Fruit fly (Drosophila melanogaster): ENCODE data around the gene CG31286.

Gene CG31286

DNA sequence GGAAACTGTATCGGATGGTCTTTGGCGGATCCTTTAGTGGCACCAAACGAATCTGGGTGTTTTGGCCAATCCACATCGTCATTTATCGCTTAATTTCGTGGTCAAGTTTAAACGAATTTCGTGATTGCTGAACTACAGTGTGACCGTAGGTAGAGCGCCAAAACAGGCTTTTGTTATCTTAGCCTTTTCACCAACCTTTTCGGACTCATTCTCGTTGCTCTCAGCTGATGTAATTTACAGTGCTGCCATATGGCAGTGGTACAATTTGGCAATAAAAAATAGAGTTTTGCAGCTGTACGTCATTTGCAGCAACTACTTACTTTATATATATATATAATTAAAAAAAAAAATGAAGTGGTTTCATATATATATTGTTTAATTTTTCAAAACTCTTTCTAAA, 18.9 kb downstream of the CG31286 start, which contains the start of gene agt (continued):
- TF ChIP-seq Spps (tag; optimal IDR thresholded peaks at IDR 0.05) (no peak), inv (GFP tag; IDR thresholded peaks at IDR 0.05; ENCODE audit: partially characterized antibody) (no peak), CG9932 (GFP tag; IDR thresholded peaks at IDR 0.05) (0 out of 2 replicates have a peak, but pooled peaks have one; percentile 14), CG16813 (GFP tag; IDR thresholded peaks at IDR 0.05; ENCODE audit: partially characterized antibody) (no peak; the same call in 2 of the 3 replicates), az2 (GFP tag; optimal IDR thresholded peaks at IDR 0.05) (no peak), Abd-B (GFP tag; optimal IDR thresholded peaks at IDR 0.05) (peak; percentile 78), emc (GFP tag; optimal IDR thresholded peaks at IDR 0.05) (no peak), sd (tag; optimal IDR thresholded peaks at IDR 0.05) (no peak), dysf (GFP tag; IDR thresholded peaks at IDR 0.05) (no peak), Nf-YB (GFP tag; optimal IDR thresholded peaks at IDR 0.05) (peak; percentile 3), CrebB (tag; optimal IDR thresholded peaks at IDR 0.05) (no peak), hb (GFP tag; IDR thresholded peaks at IDR 0.05; ENCODE audit: partially characterized antibody) (no peak), CG11247 (GFP tag; IDR thresholded peaks at IDR 0.05) (no peak), CG7372 (GFP tag; IDR thresholded peaks at IDR 0.05) (no peak), bab2 (GFP tag; optimal IDR thresholded peaks at IDR 0.05) (no peak), maf-S (GFP tag; optimal IDR thresholded peaks at IDR 0.05) (no peak), CG30431 (GFP tag; optimal IDR thresholded peaks at IDR 0.05) (no peak), onecut (GFP tag; IDR thresholded peaks at IDR 0.05) (no peak), jigr1 (GFP tag; IDR thresholded peaks at IDR 0.05) (no peak), CG18764 (GFP tag; optimal IDR thresholded peaks at IDR 0.05) (no peak), CG34376 (GFP tag; optimal IDR thresholded peaks at IDR 0.05) (no peak), CG9797 (GFP tag; optimal IDR thresholded peaks at IDR 0.05) (peak; percentile 81), tgo (GFP tag; IDR thresholded peaks at IDR 0.05) (no peak), ham (GFP tag; IDR thresholded peaks at IDR 0.05) (no peak), Rx (GFP tag; IDR thresholded peaks at IDR 0.05) (no peak), Ada2b (GFP tag; IDR thresholded peaks at IDR 0.05) (no peak), tap (tag; optimal IDR thresholded peaks at IDR 0.05) (no peak), CG17186 (GFP tag; optimal IDR thresholded peaks at IDR 0.05) (peak; percentile 2), jumu (GFP tag; optimal IDR thresholded peaks at IDR 0.05) (no peak), Fer1 (GFP tag; optimal IDR thresholded peaks at IDR 0.05) (no peak), Hr78 (GFP tag; optimal IDR thresholded peaks at IDR 0.05) (no peak), CG7786 (GFP tag; optimal IDR thresholded peaks at IDR 0.05) (no peak), mld (GFP tag; IDR thresholded peaks at IDR 0.05; ENCODE audit: partially characterized antibody) (no peak), CG31388 (GFP tag; optimal IDR thresholded peaks at IDR 0.05) (no peak), CG8478 (optimal IDR thresholded peaks at IDR 0.05) (no peak), CG5245 (GFP tag; optimal IDR thresholded peaks at IDR 0.05) (no peak), pb (GFP tag; optimal IDR thresholded peaks at IDR 0.05) (no peak), CG3847 (GFP tag; IDR thresholded peaks at IDR 0.05) (peak; percentile 60; the same call in 1 of the 2 replicates), fd64A (GFP tag; optimal IDR thresholded peaks at IDR 0.05) (no peak), pan (optimal IDR thresholded peaks at IDR 0.05) (no peak), pan (GFP tag; optimal IDR thresholded peaks at IDR 0.05 in 1 of 2, IDR thresholded peaks at IDR 0.05 in 1 of 2) (no peak), ab (GFP tag; optimal IDR thresholded peaks at IDR 0.05) (no peak), esg (GFP tag; conservative IDR thresholded peaks at IDR 0.05) (no peak), zfh2 (GFP tag; optimal IDR thresholded peaks at IDR 0.05) (no peak), D19A (tag; optimal IDR thresholded peaks at IDR 0.05) (no peak), Vsx1 (GFP tag; optimal IDR thresholded peaks at IDR 0.05) (no peak), PHDP (tag; optimal IDR thresholded peaks at IDR 0.05) (no peak), CG12236 (GFP tag; optimal IDR thresholded peaks at IDR 0.05) (no peak), CG10209 (GFP tag; optimal IDR thresholded peaks at IDR 0.05) (no peak), Myb (GFP tag; optimal IDR thresholded peaks at IDR 0.05) (peak; percentile 50), lmd (GFP tag; IDR thresholded peaks at IDR 0.05) (no peak), gsb (GFP tag; IDR thresholded peaks at IDR 0.05) (no peak), Dek (tag; optimal IDR thresholded peaks at IDR 0.05) (no peak)

Data from whole organism, embryonic.